Fruit fly (Drosophila melanogaster) Kc167 (cell line): ENCODE data around the gene tld.

Source experiments
- Myc ChIP-seq: fragments of >200 bp; optimal IDR thresholded peaks from 2 replicates; lab custom pipeline; 2017; ENCODE audit warnings: missing external identifiers
- h ChIP-seq: fragments of >200 bp; optimal IDR thresholded peaks from 3 replicates; lab custom pipeline; 2018; ENCODE audit warnings: missing external identifiers
- insv ChIP-seq: fragments of >200 bp; optimal IDR thresholded peaks from 3 replicates; lab custom pipeline; 2018; ENCODE audit warnings: missing external identifiers
- psq ChIP-seq: fragments of >200 bp; optimal IDR thresholded peaks from 2 replicates; lab custom pipeline; 2017; ENCODE audit warnings: missing external identifiers
- ttk ChIP-seq: sonication (Bioruptor generic); optimal IDR thresholded peaks from 2 replicates; lab custom pipeline; 2017; ENCODE audit warnings: missing external identifiers

- TF ChIP-seq Myc (lab: Kevin White, UChicago) (no peak), psq (lab: Kevin White, UChicago) (no peak), insv (lab: Kevin White, UChicago) (no peak), h (no peak), ttk (lab: Kevin White, UChicago) (no peak)
These were observed 32.2 kb upstream of the tld start, which contains the start of gene Polr2L for dm6 chr3R:24717289-24717688.
